Worm (Caenorhabditis elegans) whole organism, midembryonic: ENCODE data around the gene cld-1.

Experiments used
- ref-1 ChIP-seq: fragments of 200-800 bp; sonication (Bioruptor generic); conservative IDR thresholded peaks from 2 replicates; pipeline ENCODE4 v1.3.6; 2022; ENCODE audit warnings: missing genetic modification reagents, missing genetic modification characterization, missing compliant biosample characterization
- ztf-29 ChIP-seq: fragments of 200-800 bp; sonication (Bioruptor generic); IDR thresholded peaks from 2 replicates; pipeline ENCODE4 v1.3.6; 2022; ENCODE audit warnings: missing genetic modification reagents, missing genetic modification characterization, missing compliant biosample characterization

DNA sequence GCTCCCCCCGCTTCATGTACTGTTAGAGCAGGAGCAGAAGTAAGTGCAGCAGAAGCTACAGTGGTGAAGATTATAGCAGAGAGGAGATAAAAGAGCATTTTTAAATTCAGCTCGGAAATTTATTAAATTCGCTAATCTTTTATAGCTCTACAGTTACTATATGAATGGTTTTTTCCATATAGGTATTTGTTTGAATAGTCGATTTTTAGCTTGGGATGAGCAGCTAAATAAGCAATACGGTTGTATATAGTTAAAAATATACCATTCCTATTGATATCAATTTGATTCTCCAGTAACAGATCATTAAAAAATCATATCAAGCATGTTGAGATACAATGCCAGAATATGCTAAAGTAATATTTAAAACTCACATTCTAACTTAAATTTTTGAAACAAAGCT, 9.4 kb downstream of the cld-1 start, which contains the start of gene srlf-5:
- TF ChIP-seq ref-1 (GFP tag; lab: Robert Waterston, UW) (no peak), ztf-29 (no peak)
